Fruit fly (Drosophila melanogaster) whole organism, wandering third instar larva: ENCODE data around the gene salt.

Source experiments
- Hr78 ChIP-seq: fragments of >200 bp; optimal IDR thresholded peaks from 2 replicates; lab custom pipeline; 2017; ENCODE audit warnings: missing biosample characterization, missing genetic modification characterization
- Myc ChIP-seq: fragments of >200 bp; optimal IDR thresholded peaks from 2 replicates; lab custom pipeline; 2017
- br ChIP-seq: fragments of 200-800 bp; sonication (Bioruptor generic); optimal IDR thresholded peaks from 2 replicates; lab custom pipeline; 2016; ENCODE audit warnings: missing biosample characterization, missing genetic modification characterization

dm6 chr3R:31776583-31777362, 22.3 kb upstream of the salt start, which contains the start of the genes CG2126 and faf:
- TF ChIP-seq Myc = no peak
- TF ChIP-seq br (GFP tag; lab: Kevin White, UChicago) = no peak
- TF ChIP-seq Hr78 (GFP tag; lab: Kevin White, UChicago) = no peak
